Worm (Caenorhabditis elegans) whole organism, midembryonic: ENCODE data around the gene F01D5.1.

Experiments used
- T22C8.4 ChIP-seq: fragments of 200-800 bp; sonication (Bioruptor generic); IDR thresholded peaks from 2 replicates; pipeline ENCODE4 v1.3.6; 2022; ENCODE audit warnings: missing genetic modification characterization, missing compliant biosample characterization
- cog-1 ChIP-seq: sonication (generic microtip); optimal IDR thresholded peaks from 2 replicates; lab custom pipeline; 2016; ENCODE audit warnings: missing genetic modification characterization, missing compliant biosample characterization
- flt-1 ChIP-seq: fragments of 200-800 bp; sonication (Bioruptor generic); IDR thresholded peaks from 2 replicates; pipeline ENCODE4 v1.3.6; 2022; ENCODE audit warnings: missing genetic modification characterization, missing compliant biosample characterization
- klf-2 ChIP-seq: fragments of 200-800 bp; sonication (Bioruptor generic); conservative IDR thresholded peaks from 2 replicates; pipeline ENCODE4 v1.3.6; 2022; ENCODE audit warnings: missing genetic modification reagents, missing genetic modification characterization, missing compliant biosample characterization
- tab-1 ChIP-seq: fragments of 200-800 bp; sonication (Bioruptor generic); IDR thresholded peaks from 2 replicates; pipeline ENCODE4 v1.3.6; 2022; ENCODE audit warnings: missing genetic modification characterization, missing compliant biosample characterization
- ztf-23 ChIP-seq: fragments of 200-800 bp; sonication (Bioruptor generic); IDR thresholded peaks from 2 replicates; pipeline ENCODE4 v1.3.6; 2022; ENCODE audit warnings: missing genetic modification reagents, missing genetic modification characterization, missing compliant biosample characterization
- ztf-29 ChIP-seq: fragments of 200-800 bp; sonication (Bioruptor generic); IDR thresholded peaks from 2 replicates; pipeline ENCODE4 v1.3.6; 2022; ENCODE audit warnings: missing genetic modification reagents, missing genetic modification characterization, missing compliant biosample characterization

DNA sequence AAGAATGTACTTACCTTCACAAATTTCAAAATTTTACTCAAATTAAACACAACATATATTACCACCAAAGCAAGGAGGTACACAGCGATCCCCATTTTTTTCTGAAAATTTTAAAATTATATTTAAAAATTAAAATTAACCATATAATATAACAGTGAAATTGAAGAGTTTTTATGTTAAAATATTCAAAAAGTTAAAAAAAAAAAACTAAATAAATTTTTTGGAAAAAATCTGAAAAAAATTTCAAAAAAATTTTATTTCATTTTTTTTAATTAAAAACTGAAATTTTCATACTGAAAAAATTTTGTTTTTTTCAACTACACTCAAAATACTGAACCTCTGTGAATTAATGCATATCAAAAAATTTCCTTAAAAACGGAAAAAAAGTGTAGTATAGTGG, 19.5 kb upstream of the F01D5.1 start, which contains the start of gene cyp-37A1:
- TF ChIP-seq ztf-23 (GFP tag; lab: Robert Waterston, UW) (no peak), T22C8.4 (GFP tag; lab: Robert Waterston, UW) (no peak), klf-2 (no peak), cog-1 (tag; lab: Kevin White, UChicago) (no peak), tab-1 (GFP tag; lab: Robert Waterston, UW) (no peak), ztf-29 (GFP tag; lab: Robert Waterston, UW) (no peak), flt-1 (GFP tag; lab: Robert Waterston, UW) (no peak)
